Fruit fly (Drosophila melanogaster): ENCODE data around the gene Efr.

Efr gene

DNA sequence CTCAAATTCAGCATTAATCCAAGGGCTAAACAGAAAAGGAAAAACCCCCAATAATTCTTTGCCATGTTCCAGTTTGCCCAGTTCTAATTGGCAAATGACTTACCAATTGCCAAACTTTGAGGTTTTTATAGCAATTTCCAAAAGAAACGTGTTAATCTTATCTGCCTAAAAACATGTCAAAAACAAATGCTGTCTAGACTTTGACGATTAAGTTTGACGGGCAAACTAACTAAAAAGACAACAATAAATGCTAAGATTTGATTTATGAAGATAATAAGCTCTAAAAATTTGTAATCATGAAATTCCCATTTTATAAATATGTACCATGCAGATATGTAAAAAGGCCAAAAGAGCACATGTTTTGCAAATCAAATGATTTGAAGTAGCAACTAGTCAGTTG lies 21.2 kb upstream of the Efr start, which contains the start of gene CG32751:
Gene CG32751, minus strand, starts transcription at position 101 of the 400 bp plus-strand sequence.
- no peak for TF ChIP-seq acj6 (GFP tag; optimal IDR thresholded peaks at IDR 0.05)
- TF ChIP-seq fd59A (GFP tag; optimal IDR thresholded peaks at IDR 0.05), result no peak
- TF ChIP-seq Met (GFP tag; optimal IDR thresholded peaks at IDR 0.05), result no peak
- TF ChIP-seq CG31627 (GFP tag; optimal IDR thresholded peaks at IDR 0.05), result no peak
- TF ChIP-seq CG3032 (tag; optimal IDR thresholded peaks at IDR 0.05), result no peak
- no peak for TF ChIP-seq CG11294 (GFP tag; IDR thresholded peaks at IDR 0.05)
- TF ChIP-seq esn (GFP tag; optimal IDR thresholded peaks at IDR 0.05), result no peak
- TF ChIP-seq Hr39 (GFP tag; optimal IDR thresholded peaks at IDR 0.05), result no peak
- TF ChIP-seq CG3919 (GFP tag; optimal IDR thresholded peaks at IDR 0.05), result no peak
- no peak for TF ChIP-seq svp (GFP tag)
- TF ChIP-seq CG7368 (GFP tag; optimal IDR thresholded peaks at IDR 0.05), result no peak
- TF ChIP-seq CG10631 (GFP tag; optimal IDR thresholded peaks at IDR 0.05), result no peak

dm6 chrX:6199791-6200190 lies 20.0 kb upstream of the Efr start, which contains the start of gene CG43090:
Gene CG43090 (minus strand): TSS chrX:6199891.
- no peak for TF ChIP-seq CG6808 (GFP tag; optimal IDR thresholded peaks at IDR 0.05)
- TF ChIP-seq Blimp-1 (GFP tag; optimal IDR thresholded peaks at IDR 0.05), result no peak
- no peak for TF ChIP-seq topi (GFP tag; optimal IDR thresholded peaks at IDR 0.05)
- TF ChIP-seq Eip75B (GFP tag; optimal IDR thresholded peaks at IDR 0.05), result no peak
- TF ChIP-seq CG6163 (GFP tag; IDR thresholded peaks at IDR 0.05), result no peak

dm6 chrX:6201459-6201858 lies 18.3 kb upstream of the Efr start:
- no peak for TF ChIP-seq Smox (GFP tag; optimal IDR thresholded peaks at IDR 0.05)

DNA sequence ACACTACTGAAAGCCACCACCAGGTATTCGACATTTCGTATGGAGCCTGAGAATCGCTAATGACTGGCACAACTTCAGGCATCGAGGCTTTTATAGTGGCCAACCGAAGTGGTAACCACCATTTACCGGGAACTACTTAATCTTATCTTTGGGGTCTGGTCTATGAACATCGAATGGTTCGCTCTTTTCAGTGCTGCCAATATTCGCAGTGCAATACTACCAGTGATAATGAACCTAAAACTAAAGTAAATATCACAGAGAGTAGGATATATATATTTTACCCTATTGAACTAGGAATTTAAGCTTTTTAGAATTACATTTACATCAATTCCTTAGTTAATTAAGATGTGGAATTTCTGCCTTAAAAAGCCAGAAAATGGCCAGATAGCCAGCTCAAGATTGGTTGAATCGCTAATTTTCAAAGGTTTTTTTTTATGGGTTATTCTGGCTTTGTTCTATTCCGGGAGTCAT lies 17.2 kb upstream of the Efr start, which contains the start of gene vanin-like:
Gene vanin-like, minus strand, starts transcription at position 51 of the 471 bp plus-strand sequence.
- no peak for TF ChIP-seq CG31627 (GFP tag; optimal IDR thresholded peaks at IDR 0.05)
- TF ChIP-seq CG3032 (tag; optimal IDR thresholded peaks at IDR 0.05), result no peak
- TF ChIP-seq CG7368 (GFP tag; optimal IDR thresholded peaks at IDR 0.05), result no peak
- TF ChIP-seq Ets21C (GFP tag; optimal IDR thresholded peaks at IDR 0.05), result no peak
- no peak for TF ChIP-seq dsx (GFP tag; optimal IDR thresholded peaks at IDR 0.05; ENCODE audit: poor library complexity, severe bottlenecking)
- TF ChIP-seq dac (GFP tag; optimal IDR thresholded peaks at IDR 0.05), result no peak
- TF ChIP-seq vri (GFP tag; optimal IDR thresholded peaks at IDR 0.05), result no peak
- TF ChIP-seq CG8632 (GFP tag; optimal IDR thresholded peaks at IDR 0.05), result no peak
- TF ChIP-seq cyc (GFP tag; optimal IDR thresholded peaks at IDR 0.05), result no peak
- TF ChIP-seq net (GFP tag; optimal IDR thresholded peaks at IDR 0.05), result no peak
- TF ChIP-seq CG6854 (GFP tag; optimal IDR thresholded peaks at IDR 0.05), result no peak
- TF ChIP-seq CG10631 (GFP tag; optimal IDR thresholded peaks at IDR 0.05), result no peak
- TF ChIP-seq CG9139 (GFP tag; optimal IDR thresholded peaks at IDR 0.05), result no peak
- no peak for TF ChIP-seq Eip93F (GFP tag; optimal IDR thresholded peaks at IDR 0.05)
- no peak for TF ChIP-seq Eip78C (GFP tag)

dm6 chrX:6205099-6205498 lies 14.7 kb upstream of the Efr start:
- TF ChIP-seq Eip78C (GFP tag), result peak; percentile 54
- no peak for TF ChIP-seq CG6854 (GFP tag; optimal IDR thresholded peaks at IDR 0.05)
- no peak for TF ChIP-seq OdsH (GFP tag; optimal IDR thresholded peaks at IDR 0.05)
- TF ChIP-seq dac (GFP tag; optimal IDR thresholded peaks at IDR 0.05), result no peak
- TF ChIP-seq CG3919 (GFP tag; optimal IDR thresholded peaks at IDR 0.05), result no peak

DNA sequence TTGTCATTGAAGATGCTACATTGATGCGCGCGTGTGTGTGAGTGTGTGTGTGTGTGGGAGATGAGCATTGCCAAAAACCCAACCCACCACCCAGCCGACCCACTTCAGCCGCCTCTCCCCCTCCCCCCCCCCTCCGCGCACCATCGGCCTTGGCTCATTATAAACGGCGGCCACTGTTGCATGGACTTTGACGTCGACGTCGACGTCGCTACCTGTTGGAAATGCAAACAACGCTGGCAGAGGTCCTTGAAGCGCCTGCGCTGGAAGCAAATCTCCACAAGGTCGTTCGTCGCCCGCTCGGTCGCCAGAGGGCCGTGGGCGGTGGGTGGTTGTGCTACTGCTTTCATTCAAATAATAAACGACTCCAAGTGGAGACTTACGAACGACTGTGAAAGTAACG lies 3.1 kb upstream of the Efr start:
- TF ChIP-seq cyc (GFP tag; optimal IDR thresholded peaks at IDR 0.05) (no peak), Met (GFP tag; optimal IDR thresholded peaks at IDR 0.05) (no peak), svp (GFP tag) (no peak), CG7368 (GFP tag; optimal IDR thresholded peaks at IDR 0.05) (no peak), CG6276 (GFP tag; optimal IDR thresholded peaks at IDR 0.05) (no peak), Ets21C (GFP tag; optimal IDR thresholded peaks at IDR 0.05) (no peak), dac (GFP tag; optimal IDR thresholded peaks at IDR 0.05) (no peak), Eip75B (GFP tag; optimal IDR thresholded peaks at IDR 0.05) (no peak), CG3919 (GFP tag; optimal IDR thresholded peaks at IDR 0.05) (no peak), CG16779 (tag; optimal IDR thresholded peaks at IDR 0.05) (no peak), CG6792 (GFP tag; optimal IDR thresholded peaks at IDR 0.05) (no peak), CG6163 (GFP tag; IDR thresholded peaks at IDR 0.05) (no peak), net (GFP tag; optimal IDR thresholded peaks at IDR 0.05) (no peak), Hr4 (GFP tag; optimal IDR thresholded peaks at IDR 0.05) (no peak), Hr39 (GFP tag; optimal IDR thresholded peaks at IDR 0.05) (no peak), Blimp-1 (GFP tag; optimal IDR thresholded peaks at IDR 0.05) (no peak), Ets96B (tag; optimal IDR thresholded peaks at IDR 0.05) (no peak), CG11762 (GFP tag; optimal IDR thresholded peaks at IDR 0.05; ENCODE audit: insufficient read depth) (no peak), CG8119 (GFP tag; IDR thresholded peaks at IDR 0.05) (no peak), topi (GFP tag; optimal IDR thresholded peaks at IDR 0.05) (no peak)

Data from whole organism, prepupa.